Worm (Caenorhabditis elegans): ENCODE results near the gene E04F6.8.

E04F6.8 gene

ce11 chrII:7200051-7200599 is 11.1 kb downstream of the E04F6.8 start, which contains the start of gene pcrg-1 (continued):
- TF ChIP-seq pqm-1 (tag; optimal IDR thresholded peaks at IDR 0.05), result no peak
- peak; percentile 23 for TF ChIP-seq mef-2 (tag; optimal IDR thresholded peaks at IDR 0.05)
- peak; percentile 59 for TF ChIP-seq C04F5.9 (tag; optimal IDR thresholded peaks at IDR 0.05)
- peak; percentile 58 to 75 for TF ChIP-seq efl-1 (optimal IDR thresholded peaks at IDR 0.05)
- peak; percentile 58 to 97 for TF ChIP-seq efl-1 (GFP tag; optimal IDR thresholded peaks at IDR 0.05 in 1 of 2)
- peak; percentile 36 for TF ChIP-seq aly-2 (tag; optimal IDR thresholded peaks at IDR 0.05)
- TF ChIP-seq grh-1 (GFP tag; IDR thresholded peaks at IDR 0.05), result peak; percentile 77
- peak; percentile 57 for TF ChIP-seq unc-86 (tag; optimal IDR thresholded peaks at IDR 0.05)
- no peak for TF ChIP-seq unc-30 (tag; optimal IDR thresholded peaks at IDR 0.05)
- TF ChIP-seq ceh-90 (tag; optimal IDR thresholded peaks at IDR 0.05), result no peak
- no peak for TF ChIP-seq sptf-1 (tag; optimal IDR thresholded peaks at IDR 0.05)
- no peak for TF ChIP-seq ces-1 (GFP tag; optimal IDR thresholded peaks at IDR 0.05)
- TF ChIP-seq ets-5 (GFP tag; IDR thresholded peaks at IDR 0.05), result no peak
- no peak for TF ChIP-seq pag-3 (tag; optimal IDR thresholded peaks at IDR 0.05; ENCODE audit: borderline replicate concordance, insufficient read depth)
- TF ChIP-seq nhr-28 (tag; optimal IDR thresholded peaks at IDR 0.05), result no peak
- TF ChIP-seq mab-9 (GFP tag; IDR thresholded peaks at IDR 0.05), result peak; percentile 72
- TF ChIP-seq sup-37 (GFP tag; optimal IDR thresholded peaks at IDR 0.05), result peak; percentile 84
- peak; percentile 39 for TF ChIP-seq jun-1 (tag; optimal IDR thresholded peaks at IDR 0.05)
- TF ChIP-seq pax-3 (tag; optimal IDR thresholded peaks at IDR 0.05), result peak; percentile 51
- peak; percentile 83 for TF ChIP-seq tbx-2 (tag; optimal IDR thresholded peaks at IDR 0.05)
- TF ChIP-seq tlp-1 (tag; optimal IDR thresholded peaks at IDR 0.05), result no peak
- TF ChIP-seq lin-13 (GFP tag; optimal IDR thresholded peaks at IDR 0.05), result peak; percentile 64
- TF ChIP-seq swsn-7 (tag; optimal IDR thresholded peaks at IDR 0.05), result peak; percentile 86
- TF ChIP-seq mep-1 (tag; optimal IDR thresholded peaks at IDR 0.05), result peak; percentile 74
- peak; percentile 7 for TF ChIP-seq blmp-1 (tag; optimal IDR thresholded peaks at IDR 0.05)
- peak; percentile 53 to 72 for TF ChIP-seq lin-35 (GFP tag; optimal IDR thresholded peaks at IDR 0.05)
- peak; percentile 9 for TF ChIP-seq ztf-4 (tag; optimal IDR thresholded peaks at IDR 0.05)
- TF ChIP-seq lsy-2 (tag; optimal IDR thresholded peaks at IDR 0.05), result peak; percentile 54 to 81
- peak; percentile 89 for TF ChIP-seq nhr-20 (tag; optimal IDR thresholded peaks at IDR 0.05)
- no peak for TF ChIP-seq C34B4.2 (tag; optimal IDR thresholded peaks at IDR 0.05)
- TF ChIP-seq ceh-63 (GFP tag; optimal IDR thresholded peaks at IDR 0.05), result peak; percentile 67
- TF ChIP-seq snpc-4 (tag; optimal IDR thresholded peaks at IDR 0.05), result peak; percentile 99
- peak; percentile 89 for TF ChIP-seq nhr-90 (tag; optimal IDR thresholded peaks at IDR 0.05; ENCODE audit: poor library complexity)
- no peak for TF ChIP-seq unc-62 (GFP tag; optimal IDR thresholded peaks at IDR 0.05)
- peak; percentile 80 for TF ChIP-seq irx-1 (tag; optimal IDR thresholded peaks at IDR 0.05)
- no peak for TF ChIP-seq fkh-4 (tag; optimal IDR thresholded peaks at IDR 0.05; ENCODE audit: borderline replicate concordance)
- no peak for TF ChIP-seq aha-1 (tag; optimal IDR thresholded peaks at IDR 0.05)
- peak; percentile 40 to 76 (median 73) for TF ChIP-seq ceh-82 (tag; optimal IDR thresholded peaks at IDR 0.05)
- peak; percentile 71 for TF ChIP-seq lin-39 (tag; optimal IDR thresholded peaks at IDR 0.05)
- no peak for TF ChIP-seq nhr-84 (tag; optimal IDR thresholded peaks at IDR 0.05)
- peak; percentile 90 for TF ChIP-seq nhr-47 (tag; optimal IDR thresholded peaks at IDR 0.05)
- peak; percentile 86 for TF ChIP-seq lin-14 (GFP tag; optimal IDR thresholded peaks at IDR 0.05)
- peak; percentile 87 for TF ChIP-seq dsc-1 (tag; optimal IDR thresholded peaks at IDR 0.05)
- TF ChIP-seq nhr-85 (tag), result peak; percentile 92
- TF ChIP-seq F16B12.6 (tag; optimal IDR thresholded peaks at IDR 0.05), result peak; percentile 8
- peak; percentile 85 for TF ChIP-seq lir-3 (tag; optimal IDR thresholded peaks at IDR 0.05; ENCODE audit: poor library complexity)
- TF ChIP-seq fkh-10 (GFP tag; optimal IDR thresholded peaks at IDR 0.05), result no peak
- TF ChIP-seq ztf-11 (tag; optimal IDR thresholded peaks at IDR 0.05), result peak in 1 of 2 experiments; percentile 76
- TF ChIP-seq elt-2 (tag; optimal IDR thresholded peaks at IDR 0.05), result peak; percentile 76
- TF ChIP-seq nhr-19 (GFP tag; conservative IDR thresholded peaks at IDR 0.05), result peak; percentile 93
- peak; percentile 89 for TF ChIP-seq nhr-71 (tag; optimal IDR thresholded peaks at IDR 0.05)
- TF ChIP-seq snu-23 (GFP tag; optimal IDR thresholded peaks at IDR 0.05), result peak; percentile 82
- TF ChIP-seq hpl-2 (GFP tag; optimal IDR thresholded peaks at IDR 0.05), result no peak
